Fruit fly (Drosophila melanogaster): Measurements from ENCODE around the gene amd.

amd gene

dm6 chr2L:19146047-19146446 is 36.1 kb downstream of the amd start (continued):
- TF ChIP-seq pfk (GFP tag; optimal IDR thresholded peaks at IDR 0.05): peak; percentile 28
- no peak for TF ChIP-seq CG31224 (GFP tag; IDR thresholded peaks at IDR 0.05)
- peak; percentile 17; the same call in 1 of the 2 replicates for TF ChIP-seq ato (GFP tag; IDR thresholded peaks at IDR 0.05; ENCODE audit: partially characterized antibody)
- TF ChIP-seq CG1602 (GFP tag; optimal IDR thresholded peaks at IDR 0.05): no peak
- 0 out of 2 replicates have a peak, but pooled peaks have one; percentile 33 for TF ChIP-seq CG10321 (GFP tag; IDR thresholded peaks at IDR 0.05)
- no peak for TF ChIP-seq CG13287 (GFP tag; IDR thresholded peaks at IDR 0.05; ENCODE audit: partially characterized antibody)
- no peak for TF ChIP-seq Nf-YA (GFP tag; IDR thresholded peaks at IDR 0.05)
- TF ChIP-seq Hmr (GFP tag; optimal IDR thresholded peaks at IDR 0.05): peak; percentile 8
- TF ChIP-seq prd (optimal IDR thresholded peaks at IDR 0.05): no peak
- 0 out of 3 replicates have a peak, but pooled peaks have one; percentile 12 for TF ChIP-seq prd (GFP tag; IDR thresholded peaks at IDR 0.05)
- peak; percentile 17 for TF ChIP-seq kni (GFP tag; optimal IDR thresholded peaks at IDR 0.05)
- peak; percentile 92 for TF ChIP-seq twi (tag; optimal IDR thresholded peaks at IDR 0.05)
- no peak for TF ChIP-seq klu (GFP tag; IDR thresholded peaks at IDR 0.05)
- TF ChIP-seq CG8924 (tag; optimal IDR thresholded peaks at IDR 0.05): no peak
- TF ChIP-seq Hand (GFP tag; optimal IDR thresholded peaks at IDR 0.05): no peak
- no peak for TF ChIP-seq CG7357 (GFP tag; IDR thresholded peaks at IDR 0.05)
- TF ChIP-seq br (optimal IDR thresholded peaks at IDR 0.05): no peak
- TF ChIP-seq Hr39 (optimal IDR thresholded peaks at IDR 0.05): no peak
- no peak for TF ChIP-seq Nf-YB (GFP tag; optimal IDR thresholded peaks at IDR 0.05)
- 0 out of 2 replicates have a peak, but pooled peaks have one; percentile 32 for TF ChIP-seq Rfx (GFP tag; IDR thresholded peaks at IDR 0.05)
- TF ChIP-seq CG17568 (GFP tag; optimal IDR thresholded peaks at IDR 0.05): no peak
- no peak for TF ChIP-seq chn (GFP tag; optimal IDR thresholded peaks at IDR 0.05)
- peak; percentile 12 for TF ChIP-seq abd-A (tag; optimal IDR thresholded peaks at IDR 0.05)
- TF ChIP-seq HmgZ (tag; optimal IDR thresholded peaks at IDR 0.05): no peak
- no peak for TF ChIP-seq CG14860 (GFP tag; IDR thresholded peaks at IDR 0.05; ENCODE audit: partially characterized antibody)
- no peak for TF ChIP-seq vfl (GFP tag; optimal IDR thresholded peaks at IDR 0.05)
- TF ChIP-seq CG4360 (GFP tag; IDR thresholded peaks at IDR 0.05): no peak
- TF ChIP-seq sens (GFP tag): peak; percentile 38
- TF ChIP-seq chinmo (GFP tag; IDR thresholded peaks at IDR 0.05; ENCODE audit: partially characterized antibody): 0 out of 4 replicates have a peak, but pooled peaks have one; percentile 63
- TF ChIP-seq sim (GFP tag; IDR thresholded peaks at IDR 0.05): no peak
- no peak for TF ChIP-seq ab (GFP tag; optimal IDR thresholded peaks at IDR 0.05)
- TF ChIP-seq Hsf (GFP tag; optimal IDR thresholded peaks at IDR 0.05): no peak
- TF ChIP-seq pita (GFP tag; optimal IDR thresholded peaks at IDR 0.05): no peak

dm6 chr2L:19146645-19147044 is 36.7 kb downstream of the amd start:
- TF ChIP-seq Adf1 (GFP tag; IDR thresholded peaks at IDR 0.05) (peak; percentile 78), chinmo (GFP tag; IDR thresholded peaks at IDR 0.05; ENCODE audit: partially characterized antibody) (0 out of 4 replicates have a peak, but pooled peaks have one; percentile 60), zen2 (GFP tag; IDR thresholded peaks at IDR 0.05; ENCODE audit: partially characterized antibody) (no peak), Oli (tag; optimal IDR thresholded peaks at IDR 0.05) (no peak), gcm (GFP tag; optimal IDR thresholded peaks at IDR 0.05) (no peak)

- TF ChIP-seq CG9437 (GFP tag; optimal IDR thresholded peaks at IDR 0.05) (no peak), otp (GFP tag; IDR thresholded peaks at IDR 0.05) (no peak), bowl (GFP tag; IDR thresholded peaks at IDR 0.05) (no peak), CG8089 (GFP tag; optimal IDR thresholded peaks at IDR 0.05) (no peak), CG10654 (GFP tag; optimal IDR thresholded peaks at IDR 0.05) (no peak), insv (GFP tag; optimal IDR thresholded peaks at IDR 0.05) (peak in 1 of 2 experiments; percentile 37), Dek (tag; optimal IDR thresholded peaks at IDR 0.05) (no peak), CG2875 (GFP tag; optimal IDR thresholded peaks at IDR 0.05) (no peak), CG7357 (GFP tag; IDR thresholded peaks at IDR 0.05) (no peak), run (tag; optimal IDR thresholded peaks at IDR 0.05) (no peak), CG15011 (GFP tag; optimal IDR thresholded peaks at IDR 0.05) (no peak), CG30403 (GFP tag; optimal IDR thresholded peaks at IDR 0.05) (no peak), Spps (tag; optimal IDR thresholded peaks at IDR 0.05) (no peak), CG11398 (GFP tag; optimal IDR thresholded peaks at IDR 0.05) (no peak), CG10543 (GFP tag; optimal IDR thresholded peaks at IDR 0.05) (peak; percentile 38)
Observed at dm6 chr2L:19154893-19155389, 45.0 kb downstream of the amd start.
